Fruit fly (Drosophila melanogaster) whole organism, embryonic: ENCODE measurements around the gene ZnT86D.
A peak's percentile ranks its signal among the peaks of the same experiment; 100 is the strongest.

ENCODE experiments used
- Ada2b ChIP-seq: fragments of 200-800 bp; sonication (Bioruptor generic); IDR thresholded peaks from 2 replicates; pipeline ENCODE4 v1.3.6; 2022; ENCODE audit warnings: missing biosample characterization, missing genetic modification characterization
- BEAF-32 ChIP-seq: fragments of 200-800 bp; sonication (Bioruptor generic); optimal IDR thresholded peaks from 3 replicates; lab custom pipeline; 2017; ENCODE audit warnings: missing biosample characterization, missing genetic modification characterization, mild to moderate bottlenecking, moderate library complexity, missing genetic modification reagents
- CG12659 ChIP-seq: fragments of 200-800 bp; sonication (Bioruptor generic); optimal IDR thresholded peaks from 3 replicates; lab custom pipeline; 2017; ENCODE audit warnings: mild to moderate bottlenecking, missing biosample characterization, missing genetic modification reagents, missing genetic modification characterization
- CG13296 ChIP-seq: fragments of 200-800 bp; sonication (Bioruptor generic); optimal IDR thresholded peaks from 3 replicates; lab custom pipeline; 2018; ENCODE audit warnings: missing biosample characterization, mild to moderate bottlenecking, missing genetic modification characterization
- CG13624 ChIP-seq: fragments of 200-800 bp; sonication (Bioruptor generic); optimal IDR thresholded peaks from 2 replicates; lab custom pipeline; 2016; ENCODE audit warnings: missing biosample characterization, missing genetic modification characterization
- CG1603 ChIP-seq: fragments of 200-800 bp; sonication (Bioruptor generic); optimal IDR thresholded peaks from 2 replicates; lab custom pipeline; 2019; ENCODE audit warnings: missing biosample characterization, mild to moderate bottlenecking, missing genetic modification characterization, moderate library complexity
- CG16863 ChIP-seq: fragments of 200-800 bp; sonication (Bioruptor generic); optimal IDR thresholded peaks from 3 replicates; lab custom pipeline; 2016; ENCODE audit warnings: missing biosample characterization, missing genetic modification characterization
- CG17385 ChIP-seq: fragments of 200-800 bp; sonication (Bioruptor generic); optimal IDR thresholded peaks from 3 replicates; lab custom pipeline; 2018; ENCODE audit warnings: missing biosample characterization, mild to moderate bottlenecking, missing genetic modification characterization
- CG2712 ChIP-seq: fragments of 200-800 bp; optimal IDR thresholded peaks from 3 replicates; lab custom pipeline; 2019; ENCODE audit warnings: missing biosample characterization, mild to moderate bottlenecking, missing genetic modification characterization, moderate library complexity
- CG6689 ChIP-seq: fragments of 200-800 bp; sonication (Bioruptor generic); IDR thresholded peaks from 2 replicates; pipeline ENCODE4 v1.3.6; 2022; ENCODE audit warnings: missing biosample characterization, missing genetic modification characterization
- CG7556 ChIP-seq: fragments of 200-800 bp; sonication (Bioruptor generic); optimal IDR thresholded peaks from 2 replicates; lab custom pipeline; 2017; ENCODE audit warnings: missing biosample characterization, mild to moderate bottlenecking, missing genetic modification characterization
- CG7839 ChIP-seq: fragments of 200-800 bp; sonication (Bioruptor generic); optimal IDR thresholded peaks from 3 replicates; lab custom pipeline; 2018; ENCODE audit warnings: missing biosample characterization, mild to moderate bottlenecking, missing genetic modification characterization, moderate library complexity
- CG8478 ChIP-seq: fragments of >200 bp; optimal IDR thresholded peaks from 2 replicates; lab custom pipeline; 2018
- CG8765 ChIP-seq: fragments of 200-800 bp; sonication (Bioruptor generic); IDR thresholded peaks from 2 replicates; pipeline ENCODE4 v1.3.6; 2022; ENCODE audit warnings: missing biosample characterization, missing genetic modification characterization
- CG9727 ChIP-seq: fragments of 200-800 bp; sonication (Bioruptor generic); optimal IDR thresholded peaks from 3 replicates; lab custom pipeline; 2017; ENCODE audit warnings: missing biosample characterization, mild to moderate bottlenecking, missing genetic modification characterization
- CHES-1-like ChIP-seq: fragments of 200-800 bp; sonication (Bioruptor generic); optimal IDR thresholded peaks from 2 replicates; lab custom pipeline; 2016; ENCODE audit warnings: missing biosample characterization, missing genetic modification characterization
- CrebB ChIP-seq: fragments of 200-800 bp; sonication (Bioruptor generic); optimal IDR thresholded peaks from 3 replicates; lab custom pipeline; 2018; ENCODE audit warnings: missing biosample characterization, mild to moderate bottlenecking, missing genetic modification characterization
- Elba2 ChIP-seq: fragments of 200-800 bp; sonication (Bioruptor generic); optimal IDR thresholded peaks from 3 replicates; lab custom pipeline; 2016; ENCODE audit warnings: missing biosample characterization, missing genetic modification characterization
- Ets65A ChIP-seq: fragments of 200-800 bp; sonication (Bioruptor generic); peaks from one replicate; lab custom pipeline; 2016; ENCODE audit warnings: missing biosample characterization, missing genetic modification characterization
- Ets97D ChIP-seq: fragments of 200-800 bp; sonication (Bioruptor generic); optimal IDR thresholded peaks from 3 replicates; lab custom pipeline; 2016; ENCODE audit warnings: missing biosample characterization, missing genetic modification characterization
- Fer2 ChIP-seq: fragments of 200-800 bp; sonication (Bioruptor generic); optimal IDR thresholded peaks from 2 replicates; lab custom pipeline; 2018; ENCODE audit warnings: missing biosample characterization, mild to moderate bottlenecking, missing genetic modification characterization, moderate library complexity
- GATAe ChIP-seq: fragments of 200-800 bp; sonication (Bioruptor generic); conservative IDR thresholded peaks from 2 replicates; pipeline ENCODE4 v1.3.6; 2022; ENCODE audit warnings: missing biosample characterization, missing genetic modification characterization
- Gug ChIP-seq: fragments of 200-800 bp; sonication (Bioruptor generic); IDR thresholded peaks from 4 replicates; pipeline ENCODE4 v1.3.6; 2022; ENCODE audit warnings: missing biosample characterization, missing genetic modification characterization
- HLH54F ChIP-seq: fragments of 200-800 bp; sonication (Bioruptor generic); optimal IDR thresholded peaks from 3 replicates; lab custom pipeline; 2016; ENCODE audit warnings: missing biosample characterization, missing genetic modification characterization
- Hr51 ChIP-seq, 2 experiments: fragments of 200-800 bp; sonication (Bioruptor generic); optimal IDR thresholded peaks; 2 replicates in 1 of 2; 3 replicates in 1 of 2; lab custom pipeline; 2016 to 2018; ENCODE audit warnings: missing biosample characterization in 2 of 2, missing genetic modification characterization in 2 of 2, mild to moderate bottlenecking in 1 of 2, moderate library complexity in 1 of 2
- Hsf ChIP-seq: fragments of 200-800 bp; sonication (Bioruptor generic); optimal IDR thresholded peaks from 3 replicates; lab custom pipeline; 2016; ENCODE audit warnings: missing biosample characterization, missing genetic modification characterization
- Mad ChIP-seq: fragments of 200-800 bp; sonication (Bioruptor generic); optimal IDR thresholded peaks from 2 replicates; lab custom pipeline; 2016; ENCODE audit warnings: missing biosample characterization, missing genetic modification characterization
- NC2β ChIP-seq: fragments of 200-800 bp; sonication (Bioruptor generic); optimal IDR thresholded peaks from 2 replicates; lab custom pipeline; 2016; ENCODE audit warnings: missing biosample characterization, missing genetic modification characterization
- NK7.1 ChIP-seq: fragments of 200-800 bp; sonication (Bioruptor generic); optimal IDR thresholded peaks from 3 replicates; lab custom pipeline; 2016; ENCODE audit warnings: missing biosample characterization, missing genetic modification characterization
- Opbp ChIP-seq: fragments of 200-800 bp; sonication (Bioruptor generic); IDR thresholded peaks from 3 replicates; pipeline ENCODE4 v1.3.6; 2022; ENCODE audit warnings: missing biosample characterization, missing genetic modification characterization; ENCODE audit not compliant: partially characterized antibody
- Sry-β ChIP-seq: fragments of 200-800 bp; sonication (Bioruptor generic); optimal IDR thresholded peaks from 2 replicates; lab custom pipeline; 2018; ENCODE audit warnings: missing biosample characterization, mild to moderate bottlenecking, missing genetic modification characterization, moderate library complexity
- Sry-δ ChIP-seq: fragments of 200-800 bp; sonication (Bioruptor generic); optimal IDR thresholded peaks from 2 replicates; lab custom pipeline; 2016; ENCODE audit warnings: missing biosample characterization, missing genetic modification characterization
- ash1 ChIP-seq: fragments of 200-800 bp; sonication (Bioruptor generic); optimal IDR thresholded peaks from 2 replicates; lab custom pipeline; 2018; ENCODE audit warnings: missing biosample characterization, mild to moderate bottlenecking, missing genetic modification characterization
- caup ChIP-seq: fragments of 200-800 bp; sonication (Bioruptor generic); optimal IDR thresholded peaks from 3 replicates; lab custom pipeline; 2017; ENCODE audit warnings: missing biosample characterization, mild to moderate bottlenecking, missing genetic modification characterization, moderate library complexity; ENCODE audit not compliant: severe bottlenecking
- chif ChIP-seq, 2 experiments: fragments of 200-800 bp; sonication (Bioruptor generic); optimal IDR thresholded peaks; 3 replicates each; lab custom pipeline; 2016; ENCODE audit warnings: missing biosample characterization in 2 of 2, missing genetic modification characterization in 2 of 2
- crol ChIP-seq: fragments of 200-800 bp; sonication (Bioruptor generic); IDR thresholded peaks from 2 replicates; pipeline ENCODE4 v1.3.6; 2022; ENCODE audit warnings: missing biosample characterization, missing genetic modification characterization
- crp ChIP-seq, 2 experiments: fragments of 200-800 bp; sonication (Bioruptor generic); optimal IDR thresholded peaks; 2 replicates in 1 of 2; 3 replicates in 1 of 2; lab custom pipeline; 2017; ENCODE audit warnings: missing biosample characterization in 2 of 2, missing genetic modification characterization in 2 of 2, mild to moderate bottlenecking in 1 of 2, moderate library complexity in 1 of 2
- cwo ChIP-seq: fragments of 200-800 bp; sonication (Bioruptor generic); optimal IDR thresholded peaks from 3 replicates; lab custom pipeline; 2017; ENCODE audit warnings: missing biosample characterization, missing genetic modification characterization, mild to moderate bottlenecking, moderate library complexity, missing genetic modification reagents
- dmrt11E ChIP-seq: fragments of 200-800 bp; sonication (Bioruptor generic); optimal IDR thresholded peaks from 3 replicates; lab custom pipeline; 2018; ENCODE audit warnings: missing biosample characterization, mild to moderate bottlenecking, missing genetic modification characterization, moderate library complexity
- dysf ChIP-seq: fragments of 200-800 bp; sonication (Bioruptor generic); IDR thresholded peaks from 3 replicates; pipeline ENCODE4 v1.3.6; 2022; ENCODE audit warnings: missing biosample characterization, missing genetic modification characterization
- emc ChIP-seq: fragments of 200-800 bp; sonication (Bioruptor generic); optimal IDR thresholded peaks from 2 replicates; lab custom pipeline; 2016; ENCODE audit warnings: missing biosample characterization, missing genetic modification characterization
- grau ChIP-seq: fragments of 200-800 bp; optimal IDR thresholded peaks from 3 replicates; lab custom pipeline; 2019; ENCODE audit warnings: missing biosample characterization, mild to moderate bottlenecking, missing genetic modification characterization, moderate library complexity
- klu ChIP-seq: fragments of 200-800 bp; sonication (Bioruptor generic); IDR thresholded peaks from 2 replicates; pipeline ENCODE4 v1.3.6; 2022; ENCODE audit warnings: missing biosample characterization, missing genetic modification characterization
- kni ChIP-seq: fragments of 200-800 bp; sonication (Bioruptor generic); optimal IDR thresholded peaks from 3 replicates; lab custom pipeline; 2017; ENCODE audit warnings: mild to moderate bottlenecking, missing biosample characterization, missing genetic modification reagents, missing genetic modification characterization
- maf-S ChIP-seq: fragments of 200-800 bp; sonication (Bioruptor generic); optimal IDR thresholded peaks from 2 replicates; lab custom pipeline; 2016; ENCODE audit warnings: missing biosample characterization, missing genetic modification characterization
- phol ChIP-seq: fragments of 200-800 bp; sonication (Bioruptor generic); optimal IDR thresholded peaks from 3 replicates; lab custom pipeline; 2018; ENCODE audit warnings: missing biosample characterization, mild to moderate bottlenecking, missing genetic modification characterization, moderate library complexity
- pzg ChIP-seq: fragments of 200-800 bp; sonication (Bioruptor generic); optimal IDR thresholded peaks from 3 replicates; lab custom pipeline; 2018; ENCODE audit warnings: missing biosample characterization, mild to moderate bottlenecking, missing genetic modification characterization, moderate library complexity
- scrt ChIP-seq: fragments of 200-800 bp; sonication (Bioruptor generic); optimal IDR thresholded peaks from 2 replicates; lab custom pipeline; 2018; ENCODE audit warnings: missing biosample characterization, mild to moderate bottlenecking, missing genetic modification characterization, moderate library complexity
- sd ChIP-seq: fragments of 200-800 bp; sonication (Bioruptor generic); optimal IDR thresholded peaks from 3 replicates; lab custom pipeline; 2018; ENCODE audit warnings: missing biosample characterization, mild to moderate bottlenecking, missing genetic modification characterization, moderate library complexity
- slp2 ChIP-seq: fragments of 200-800 bp; sonication (Bioruptor generic); optimal IDR thresholded peaks from 2 replicates; lab custom pipeline; 2016; ENCODE audit warnings: missing biosample characterization, missing genetic modification characterization

Gene ZnT86D

dm6 chr3R:11214449-11214950, at the start of gene ZnT86D (continued):
- TF ChIP-seq ash1 (GFP tag; lab: Kevin White, UChicago) (no peak), grau (tag; lab: Kevin White, UChicago) (peak; percentile 99), kni (peak; percentile 64), scrt (GFP tag; lab: Kevin White, UChicago) (peak; percentile 20), GATAe (GFP tag; lab: Robert Waterston, UW) (no peak), Elba2 (GFP tag; lab: Kevin White, UChicago) (peak; percentile 75), CG13296 (GFP tag; lab: Kevin White, UChicago) (peak; percentile 67), CG7839 (tag; lab: Kevin White, UChicago) (peak; percentile 71), pzg (GFP tag; lab: Kevin White, UChicago) (peak; percentile 64), CG17385 (GFP tag; lab: Kevin White, UChicago) (peak; percentile 94), CHES-1-like (GFP tag; lab: Kevin White, UChicago) (peak; percentile 75), dysf (peak; percentile 63; the same call in 2 of the 3 replicates), cwo (GFP tag; lab: Kevin White, UChicago) (peak; percentile 49), Ets65A (GFP tag; lab: Kevin White, UChicago) (peak; percentile 97), CG13624 (GFP tag; lab: Kevin White, UChicago) (peak; percentile 11), Ets97D (GFP tag; lab: Kevin White, UChicago) (peak; percentile 57), Hsf (GFP tag; lab: Kevin White, UChicago) (peak; percentile 60), NC2β (GFP tag; lab: Kevin White, UChicago) (peak; percentile 68), HLH54F (GFP tag; lab: Kevin White, UChicago) (peak; percentile 75), chif (GFP tag; optimal IDR thresholded peaks at IDR 0.05; lab: Kevin White, UChicago) (peak; percentile 12 to 43), Hr51 (GFP tag; optimal IDR thresholded peaks at IDR 0.05; lab: Kevin White, UChicago) (peak; percentile 34 to 62), crp (GFP tag; optimal IDR thresholded peaks at IDR 0.05; lab: Kevin White, UChicago) (peak in 1 of 2 experiments; percentile 20), Gug (GFP tag; lab: Robert Waterston, UW) (peak; percentile 50; the same call in 2 of the 4 replicates), NK7.1 (GFP tag; lab: Kevin White, UChicago) (peak; percentile 39), Fer2 (tag; lab: Kevin White, UChicago) (peak; percentile 64), caup (GFP tag; lab: Kevin White, UChicago) (peak; percentile 50), CG6689 (peak; percentile 75), maf-S (GFP tag; lab: Kevin White, UChicago) (peak; percentile 11), CG16863 (GFP tag; lab: Kevin White, UChicago) (peak; percentile 30), Sry-δ (GFP tag; lab: Kevin White, UChicago) (peak; percentile 46), CG1603 (peak; percentile 26), CG7556 (GFP tag; lab: Kevin White, UChicago) (peak; percentile 68), CG8765 (GFP tag; lab: Robert Waterston, UW) (no peak), phol (tag; lab: Kevin White, UChicago) (peak; percentile 87), Ada2b (GFP tag; lab: Robert Waterston, UW) (peak; percentile 36; the same call in 1 of the 2 replicates), sd (peak; percentile 55), BEAF-32 (GFP tag; lab: Kevin White, UChicago) (peak; percentile 44), emc (GFP tag; lab: Kevin White, UChicago) (peak; percentile 59), crol (peak; percentile 71), dmrt11E (tag; lab: Kevin White, UChicago) (peak; percentile 12), slp2 (GFP tag; lab: Kevin White, UChicago) (peak; percentile 35), klu (GFP tag; lab: Robert Waterston, UW) (peak; percentile 57; the same call in 1 of the 2 replicates), CG12659 (peak; percentile 84), Mad (GFP tag; lab: Kevin White, UChicago) (peak; percentile 42), Opbp (GFP tag; lab: Robert Waterston, UW) (no peak), CG9727 (GFP tag; lab: Kevin White, UChicago) (peak; percentile 55), CrebB (tag; lab: Kevin White, UChicago) (peak; percentile 69), Sry-β (peak; percentile 71), CG2712 (tag; lab: Kevin White, UChicago) (peak; percentile 78), CG8478 (lab: Kevin White, UChicago) (no peak)
